Worm (Caenorhabditis elegans) whole organism, L2 larva: ENCODE measurements around the gene Y41G9A.17.

Experiments
- aly-2 ChIP-seq: fragments of 150-350 bp; optimal IDR thresholded peaks from 2 replicates; lab custom pipeline; 2014; ENCODE audit warnings: missing biosample characterization, missing genetic modification characterization
- egl-27 ChIP-seq: sonication (generic microtip); optimal IDR thresholded peaks from 3 replicates; lab custom pipeline; 2017; ENCODE audit warnings: missing biosample characterization, missing genetic modification reagents, missing genetic modification characterization

DNA sequence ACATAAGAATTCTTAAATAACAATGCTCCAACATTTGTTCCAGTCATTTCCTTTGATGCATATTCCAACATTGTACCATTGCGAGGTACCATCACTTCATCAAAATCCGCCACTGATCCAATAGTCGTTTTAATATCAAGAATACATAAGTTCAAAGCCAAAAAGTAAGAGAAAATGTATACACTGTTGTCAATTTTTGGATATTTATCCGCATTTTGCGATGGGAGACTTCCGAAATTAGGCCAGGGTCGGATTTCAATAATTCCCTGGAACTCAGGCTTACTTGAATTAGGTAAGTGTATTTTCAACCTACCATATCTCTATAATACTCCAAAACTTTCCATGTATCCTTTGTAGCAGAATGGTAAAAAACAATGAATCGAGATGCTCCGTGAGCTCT is 34.7 kb upstream of the Y41G9A.17 start, which contains the start of gene M02F4.2:
- no peak for TF ChIP-seq aly-2 (tag; lab: Kevin White, UChicago)
- TF ChIP-seq egl-27 (tag; lab: Kevin White, UChicago): no peak
